Worm (Caenorhabditis elegans): ENCODE results near the gene F28B4.1.

- no peak for TF ChIP-seq tbx-2 (tag; optimal IDR thresholded peaks at IDR 0.05)
- TF ChIP-seq ceh-24 (tag; optimal IDR thresholded peaks at IDR 0.05) = no peak
- TF ChIP-seq nfya-1 (tag; optimal IDR thresholded peaks at IDR 0.05) = no peak
- TF ChIP-seq ama-1 (optimal IDR thresholded peaks at IDR 0.05) = no peak
- no peak for TF ChIP-seq fkh-6 (tag; optimal IDR thresholded peaks at IDR 0.05)
- TF ChIP-seq C38D4.7 (GFP tag; optimal IDR thresholded peaks at IDR 0.05) = no peak
- TF ChIP-seq pha-4 (tag; optimal IDR thresholded peaks at IDR 0.05) = no peak
- TF ChIP-seq rnt-1 (tag; optimal IDR thresholded peaks at IDR 0.05) = no peak
- TF ChIP-seq elt-2 (tag; optimal IDR thresholded peaks at IDR 0.05) = no peak
- no peak for TF ChIP-seq T23F11.4 (GFP tag; optimal IDR thresholded peaks at IDR 0.05)
- TF ChIP-seq odd-2 (tag; optimal IDR thresholded peaks at IDR 0.05) = no peak
- TF ChIP-seq hlh-30 (tag; optimal IDR thresholded peaks at IDR 0.05; ENCODE audit: insufficient read depth) = no peak
- no peak for TF ChIP-seq C08G9.2 (tag; optimal IDR thresholded peaks at IDR 0.05)
Measured at ce11 chrX:3191353-3192065, 13.4 kb upstream of the F28B4.1 start.
